Fruit fly (Drosophila melanogaster): Measurements from ENCODE around the gene msl-1.

msl-1 gene

DNA sequence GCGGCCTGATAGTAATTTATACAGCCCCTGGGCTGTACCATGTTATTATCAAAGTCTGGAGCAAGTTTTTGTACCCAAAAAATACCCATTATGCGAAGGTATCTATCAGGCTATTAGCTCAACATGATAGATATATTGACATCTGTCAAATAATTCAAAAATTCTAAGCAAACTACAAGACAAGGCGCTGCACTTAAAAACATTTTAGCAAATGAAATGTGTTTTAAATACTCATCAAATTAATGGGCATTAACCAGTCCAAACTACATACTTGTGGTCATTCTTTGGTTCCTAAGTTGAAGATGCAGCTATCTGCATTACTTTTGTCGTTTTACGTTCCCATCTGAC is 35.3 kb downstream of the msl-1 start (continued):
- TF ChIP-seq CG3847 (GFP tag; IDR thresholded peaks at IDR 0.05): peak; percentile 29; the same call in 1 of the 2 replicates
- TF ChIP-seq CG15073 (GFP tag; optimal IDR thresholded peaks at IDR 0.05): no peak
- TF ChIP-seq CG3281 (GFP tag; optimal IDR thresholded peaks at IDR 0.05): peak; percentile 43
- TF ChIP-seq CG3838 (GFP tag; optimal IDR thresholded peaks at IDR 0.05): no peak
- peak in 1 of 2 experiments; percentile 3 for TF ChIP-seq crp (GFP tag; optimal IDR thresholded peaks at IDR 0.05)
- peak; percentile 40 for TF ChIP-seq MTF-1 (GFP tag; optimal IDR thresholded peaks at IDR 0.05; ENCODE audit: borderline replicate concordance)
- peak; percentile 79 for TF ChIP-seq fd96Cb (tag; optimal IDR thresholded peaks at IDR 0.05)
- TF ChIP-seq prd (optimal IDR thresholded peaks at IDR 0.05): no peak
- peak; percentile 94 for TF ChIP-seq prd (GFP tag; IDR thresholded peaks at IDR 0.05)
- peak; percentile 67 for TF ChIP-seq bcd (GFP tag; optimal IDR thresholded peaks at IDR 0.05)
- no peak for TF ChIP-seq CG30020 (tag; optimal IDR thresholded peaks at IDR 0.05)
- peak; percentile 15 for TF ChIP-seq Atf3 (GFP tag; optimal IDR thresholded peaks at IDR 0.05)
- no peak for TF ChIP-seq CG17912 (GFP tag; optimal IDR thresholded peaks at IDR 0.05)
- no peak for TF ChIP-seq da (GFP tag; optimal IDR thresholded peaks at IDR 0.05)
- TF ChIP-seq Lhr (GFP tag; optimal IDR thresholded peaks at IDR 0.05): peak; percentile 31
- peak; percentile 63 for TF ChIP-seq CG17612 (GFP tag; IDR thresholded peaks at IDR 0.05)
- TF ChIP-seq GATAe (GFP tag; conservative IDR thresholded peaks at IDR 0.05): no peak
- no peak for TF ChIP-seq tna (GFP tag; IDR thresholded peaks at IDR 0.05; ENCODE audit: partially characterized antibody)
- no peak for TF ChIP-seq Opbp (GFP tag; IDR thresholded peaks at IDR 0.05; ENCODE audit: partially characterized antibody)
- TF ChIP-seq Neu2 (GFP tag; optimal IDR thresholded peaks at IDR 0.05; ENCODE audit: borderline replicate concordance): peak; percentile 52
- TF ChIP-seq grau (tag; optimal IDR thresholded peaks at IDR 0.05): peak; percentile 48
- TF ChIP-seq NC2β (GFP tag; optimal IDR thresholded peaks at IDR 0.05): peak; percentile 21
- no peak for TF ChIP-seq al (GFP tag; IDR thresholded peaks at IDR 0.05)
- peak; percentile 23 for TF ChIP-seq Mad (GFP tag; optimal IDR thresholded peaks at IDR 0.05)
- peak; percentile 21 for TF ChIP-seq ATbp (GFP tag; optimal IDR thresholded peaks at IDR 0.05)
- TF ChIP-seq sqz (GFP tag; optimal IDR thresholded peaks at IDR 0.05): peak; percentile 52
- no peak for TF ChIP-seq bigmax (GFP tag; optimal IDR thresholded peaks at IDR 0.05)
- TF ChIP-seq ro (GFP tag; IDR thresholded peaks at IDR 0.05): peak; percentile 56
- TF ChIP-seq ham (GFP tag; IDR thresholded peaks at IDR 0.05): no peak
- no peak for TF ChIP-seq CG7745 (tag; optimal IDR thresholded peaks at IDR 0.05)
- TF ChIP-seq HLH3B (GFP tag; IDR thresholded peaks at IDR 0.05): peak; percentile 73
- no peak for TF ChIP-seq CG6765 (GFP tag; optimal IDR thresholded peaks at IDR 0.05)
- no peak for TF ChIP-seq pfk (GFP tag; optimal IDR thresholded peaks at IDR 0.05)
- no peak for TF ChIP-seq CG2129 (GFP tag; IDR thresholded peaks at IDR 0.05; ENCODE audit: partially characterized antibody)
- TF ChIP-seq Deaf1 (tag; optimal IDR thresholded peaks at IDR 0.05): no peak
- TF ChIP-seq fd3F (GFP tag; optimal IDR thresholded peaks at IDR 0.05): no peak
- TF ChIP-seq ftz-f1 (GFP tag; optimal IDR thresholded peaks at IDR 0.05): no peak
- peak; percentile 3 for TF ChIP-seq Nf-YB (GFP tag; optimal IDR thresholded peaks at IDR 0.05)
- TF ChIP-seq Abd-B (GFP tag; optimal IDR thresholded peaks at IDR 0.05): peak; percentile 70
- no peak for TF ChIP-seq CG4282 (GFP tag; optimal IDR thresholded peaks at IDR 0.05)
- peak; percentile 36; the same call in 1 of the 3 replicates for TF ChIP-seq CG7357 (GFP tag; IDR thresholded peaks at IDR 0.05)
- TF ChIP-seq CG7786 (GFP tag; optimal IDR thresholded peaks at IDR 0.05): no peak
- no peak for TF ChIP-seq CG13296 (GFP tag; optimal IDR thresholded peaks at IDR 0.05)
- TF ChIP-seq Six4 (GFP tag; optimal IDR thresholded peaks at IDR 0.05): peak; percentile 67
- peak; percentile 56 for TF ChIP-seq CG10147 (GFP tag; optimal IDR thresholded peaks at IDR 0.05)
- peak; percentile 64; the same call in 2 of the 3 replicates for TF ChIP-seq ken (GFP tag; IDR thresholded peaks at IDR 0.05)
- no peak for TF ChIP-seq sna (GFP tag; IDR thresholded peaks at IDR 0.05; ENCODE audit: partially characterized antibody)
- no peak for TF ChIP-seq Dbx (GFP tag; IDR thresholded peaks at IDR 0.05)
- no peak for TF ChIP-seq Atf6 (GFP tag; IDR thresholded peaks at IDR 0.05)
- TF ChIP-seq HLHmδ (GFP tag; optimal IDR thresholded peaks at IDR 0.05): no peak
- TF ChIP-seq CG13287 (GFP tag; IDR thresholded peaks at IDR 0.05; ENCODE audit: partially characterized antibody): no peak
